Fruit fly (Drosophila melanogaster): Measurements from ENCODE around the gene wor.

Gene wor

dm6 chr2L:15432260-15432659 lies 6.9 kb upstream of the wor start (continued):
- no peak for TF ChIP-seq CG4707 (GFP tag; optimal IDR thresholded peaks at IDR 0.05)
- TF ChIP-seq toy (GFP tag; IDR thresholded peaks at IDR 0.05) = no peak
- TF ChIP-seq CG11093 (GFP tag; IDR thresholded peaks at IDR 0.05) = 0 out of 3 replicates have a peak, but pooled peaks have one; percentile 7
- TF ChIP-seq dimm (GFP tag; IDR thresholded peaks at IDR 0.05) = no peak
- no peak for TF ChIP-seq hbn (GFP tag; IDR thresholded peaks at IDR 0.05; ENCODE audit: partially characterized antibody)
- peak; percentile 7 for TF ChIP-seq CoRest (tag; optimal IDR thresholded peaks at IDR 0.05)
- TF ChIP-seq az2 (GFP tag; optimal IDR thresholded peaks at IDR 0.05) = peak; percentile 53
- TF ChIP-seq CG32532 (GFP tag; IDR thresholded peaks at IDR 0.05) = no peak
- no peak for TF ChIP-seq pfk (GFP tag; optimal IDR thresholded peaks at IDR 0.05)
- no peak for TF ChIP-seq slp2 (GFP tag; optimal IDR thresholded peaks at IDR 0.05)
- TF ChIP-seq E2f1 (GFP tag; IDR thresholded peaks at IDR 0.05) = peak; percentile 28; the same call in 1 of the 2 replicates
- peak; percentile 33 for TF ChIP-seq unpg (GFP tag; optimal IDR thresholded peaks at IDR 0.05)
- TF ChIP-seq CG13123 (GFP tag; optimal IDR thresholded peaks at IDR 0.05) = no peak
- TF ChIP-seq tin (GFP tag; optimal IDR thresholded peaks at IDR 0.05) = peak; percentile 32
- TF ChIP-seq Sox102F (GFP tag; optimal IDR thresholded peaks at IDR 0.05) = peak; percentile 46
- peak; percentile 2 for TF ChIP-seq CG7556 (GFP tag; optimal IDR thresholded peaks at IDR 0.05)
- peak; percentile 37 for TF ChIP-seq CG8924 (tag; optimal IDR thresholded peaks at IDR 0.05)
- TF ChIP-seq Deaf1 (tag; optimal IDR thresholded peaks at IDR 0.05) = no peak
- TF ChIP-seq Tbp (GFP tag; optimal IDR thresholded peaks at IDR 0.05) = no peak
- TF ChIP-seq zfh1 (GFP tag; IDR thresholded peaks at IDR 0.05) = peak; percentile 75
- TF ChIP-seq tap (tag; optimal IDR thresholded peaks at IDR 0.05) = no peak
- peak; percentile 33 for TF ChIP-seq gsb-n (tag; optimal IDR thresholded peaks at IDR 0.05)
- peak in 1 of 2 experiments; percentile 28 for TF ChIP-seq Pdp1 (GFP tag; optimal IDR thresholded peaks at IDR 0.05)
- no peak for TF ChIP-seq CG14965 (GFP tag; optimal IDR thresholded peaks at IDR 0.05; ENCODE audit: borderline replicate concordance)
- TF ChIP-seq ara (GFP tag; IDR thresholded peaks at IDR 0.05) = peak; percentile 67
- TF ChIP-seq pita (GFP tag; optimal IDR thresholded peaks at IDR 0.05) = no peak
- peak; percentile 10 for TF ChIP-seq ac (GFP tag; optimal IDR thresholded peaks at IDR 0.05)
- no peak for TF ChIP-seq emc (GFP tag; optimal IDR thresholded peaks at IDR 0.05)
- 0 out of 3 replicates have a peak, but pooled peaks have one; percentile 20 for TF ChIP-seq otp (GFP tag; IDR thresholded peaks at IDR 0.05)
- TF ChIP-seq CG2875 (GFP tag; optimal IDR thresholded peaks at IDR 0.05) = no peak
- no peak for TF ChIP-seq salm (tag; optimal IDR thresholded peaks at IDR 0.05)
- TF ChIP-seq Camta (GFP tag; optimal IDR thresholded peaks at IDR 0.05) = peak; percentile 26
- no peak for TF ChIP-seq wdn (GFP tag; IDR thresholded peaks at IDR 0.05)
- no peak for TF ChIP-seq ab (GFP tag; optimal IDR thresholded peaks at IDR 0.05)
- no peak for TF ChIP-seq tll (GFP tag; optimal IDR thresholded peaks at IDR 0.05)

DNA sequence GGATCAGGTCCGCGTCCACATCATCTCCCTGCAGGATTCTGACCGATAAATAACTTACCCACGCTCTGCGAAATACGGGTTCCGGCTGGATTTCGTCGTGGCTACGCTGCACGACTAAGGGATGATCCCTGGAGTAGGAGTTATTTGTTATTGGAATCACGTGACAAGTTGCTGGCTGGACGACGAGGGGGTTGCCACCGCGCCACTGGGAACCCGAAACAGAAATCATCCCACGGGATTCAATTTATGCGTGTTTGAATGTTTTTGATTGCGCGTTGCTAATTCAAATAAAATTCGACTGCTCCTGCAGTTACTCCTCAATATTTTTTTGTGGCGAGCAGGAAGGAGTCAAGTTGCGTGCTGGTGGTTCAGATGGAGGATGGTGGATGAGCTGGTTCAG lies 4.3 kb upstream of the wor start:
- peak; percentile 32 for TF ChIP-seq abd-A (tag; optimal IDR thresholded peaks at IDR 0.05)
- peak; percentile 71 for TF ChIP-seq gsb-n (tag; optimal IDR thresholded peaks at IDR 0.05)
- no peak for TF ChIP-seq CG10209 (GFP tag; optimal IDR thresholded peaks at IDR 0.05)
- peak; percentile 68 for TF ChIP-seq Hey (tag; optimal IDR thresholded peaks at IDR 0.05)
- TF ChIP-seq CG34422 (GFP tag; IDR thresholded peaks at IDR 0.05) = no peak
- TF ChIP-seq sqz (GFP tag; optimal IDR thresholded peaks at IDR 0.05) = peak; percentile 18
- peak; percentile 3 for TF ChIP-seq Kr (GFP tag; optimal IDR thresholded peaks at IDR 0.05)
- TF ChIP-seq nerfin-1 (tag; optimal IDR thresholded peaks at IDR 0.05) = peak; percentile 69
- TF ChIP-seq CG8290 (GFP tag; optimal IDR thresholded peaks at IDR 0.05) = no peak
- no peak for TF ChIP-seq CG8290 (tag; optimal IDR thresholded peaks at IDR 0.05)
- no peak for TF ChIP-seq CG2712 (tag; optimal IDR thresholded peaks at IDR 0.05)
- TF ChIP-seq kni (GFP tag; optimal IDR thresholded peaks at IDR 0.05) = peak; percentile 24
- peak; percentile 82 for TF ChIP-seq pros (GFP tag; optimal IDR thresholded peaks at IDR 0.05)

All from whole organism, embryonic.